Worm (Caenorhabditis elegans) whole organism, L4 larva: ENCODE results near the gene rpb-11.
A peak's percentile ranks its signal among the peaks of the same experiment; 100 is the strongest.

ENCODE experiments used
- D1046.2 ChIP-seq: fragments of 200-800 bp; sonication (Bioruptor generic); IDR thresholded peaks from 2 replicates; pipeline ENCODE4 v1.3.6; 2022; ENCODE audit warnings: missing genetic modification characterization, missing compliant biosample characterization
- T26A8.4 ChIP-seq: fragments of 200-800 bp; sonication (Bioruptor generic); IDR thresholded peaks from 2 replicates; pipeline ENCODE4 v1.3.6; 2022; ENCODE audit warnings: missing genetic modification characterization, missing compliant biosample characterization
- Y48G9A.11 ChIP-seq: fragments of 200-800 bp; sonication (Bioruptor generic); IDR thresholded peaks from 2 replicates; pipeline ENCODE4 v1.3.6; 2022; ENCODE audit warnings: missing genetic modification reagents, missing genetic modification characterization, missing compliant biosample characterization
- Y5F2A.4 ChIP-seq: fragments of 200-800 bp; sonication (Bioruptor generic); optimal IDR thresholded peaks from 2 replicates; lab custom pipeline; 2018; ENCODE audit warnings: mild to moderate bottlenecking, missing genetic modification characterization, missing compliant biosample characterization
- ZK337.2 ChIP-seq: fragments of 200-800 bp; sonication (Bioruptor generic); IDR thresholded peaks from 2 replicates; pipeline ENCODE4 v1.3.6; 2022; ENCODE audit warnings: missing genetic modification reagents, missing genetic modification characterization, missing compliant biosample characterization
- aha-1 ChIP-seq: fragments of 150-350 bp; peaks from one replicate; lab custom pipeline; 2014; ENCODE audit warnings: missing biosample characterization, missing genetic modification characterization
- aly-2 ChIP-seq: sonication (generic microtip); optimal IDR thresholded peaks from 2 replicates; lab custom pipeline; 2018; ENCODE audit warnings: missing biosample characterization, missing genetic modification characterization
- ceh-20 ChIP-seq: fragments of 200-800 bp; sonication (Bioruptor generic); IDR thresholded peaks from 2 replicates; pipeline ENCODE4 v1.3.6; 2022; ENCODE audit warnings: missing genetic modification reagents, missing genetic modification characterization, missing compliant biosample characterization
- ceh-28 ChIP-seq: fragments of 150-350 bp; optimal IDR thresholded peaks from 2 replicates; lab custom pipeline; 2014; ENCODE audit warnings: missing biosample characterization, missing genetic modification reagents, missing genetic modification characterization
- ceh-32 ChIP-seq: sonication (generic microtip); optimal IDR thresholded peaks from 2 replicates; lab custom pipeline; 2016; ENCODE audit warnings: mild to moderate bottlenecking, missing genetic modification characterization, missing compliant biosample characterization; ENCODE audit not compliant: poor library complexity
- ceh-62 ChIP-seq: sonication (generic microtip); optimal IDR thresholded peaks from 2 replicates; lab custom pipeline; 2017; ENCODE audit warnings: missing biosample characterization, missing genetic modification characterization
- ctbp-1 ChIP-seq: fragments of 200-800 bp; sonication (Bioruptor generic); IDR thresholded peaks from 2 replicates; pipeline ENCODE4 v1.3.6; 2022; ENCODE audit warnings: missing genetic modification reagents, missing genetic modification characterization, missing compliant biosample characterization
- daf-19 ChIP-seq: fragments of 200-800 bp; sonication (Bioruptor generic); conservative IDR thresholded peaks from 2 replicates; pipeline ENCODE4 v1.3.6; 2022; ENCODE audit warnings: missing genetic modification characterization, missing compliant biosample characterization
- dmd-6 ChIP-seq: fragments of 200-800 bp; sonication (Bioruptor generic); IDR thresholded peaks from 2 replicates; pipeline ENCODE4 v1.3.6; 2022; ENCODE audit warnings: missing genetic modification reagents, missing genetic modification characterization, missing compliant biosample characterization
- dmd-8 ChIP-seq: fragments of 200-800 bp; sonication (Bioruptor generic); IDR thresholded peaks from 2 replicates; pipeline ENCODE4 v1.3.6; 2022; ENCODE audit warnings: missing genetic modification characterization, missing compliant biosample characterization
- dmd-9 ChIP-seq: fragments of 200-800 bp; sonication (Bioruptor generic); IDR thresholded peaks from 2 replicates; pipeline ENCODE4 v1.3.6; 2022; ENCODE audit warnings: missing genetic modification reagents, missing genetic modification characterization, missing compliant biosample characterization
- dpl-1 ChIP-seq: fragments of 150-350 bp; optimal IDR thresholded peaks from 2 replicates; lab custom pipeline; 2014; ENCODE audit warnings: missing biosample characterization, missing genetic modification reagents, missing genetic modification characterization
- duxl-1 ChIP-seq: sonication (generic microtip); optimal IDR thresholded peaks from 2 replicates; lab custom pipeline; 2016; ENCODE audit warnings: mild to moderate bottlenecking, missing genetic modification characterization, moderate library complexity, missing compliant biosample characterization; ENCODE audit not compliant: poor library complexity
- egl-43 ChIP-seq: fragments of 200-800 bp; sonication (Bioruptor generic); IDR thresholded peaks from 2 replicates; pipeline ENCODE4 v1.3.6; 2022; ENCODE audit warnings: missing genetic modification reagents, missing genetic modification characterization, missing compliant biosample characterization
- fkh-10 ChIP-seq: fragments of 150-350 bp; optimal IDR thresholded peaks from 2 replicates; lab custom pipeline; 2014; ENCODE audit warnings: missing biosample characterization, missing genetic modification reagents, missing genetic modification characterization
- fos-1 ChIP-seq: fragments of 150-350 bp; optimal IDR thresholded peaks from 2 replicates; lab custom pipeline; 2014; ENCODE audit warnings: missing biosample characterization, missing genetic modification characterization
- hif-1 ChIP-seq, 2 experiments: sonication (generic microtip); optimal IDR thresholded peaks; 2 replicates each; lab custom pipeline; 2016 to 2017; ENCODE audit warnings: missing compliant biosample characterization in 2 of 2, missing genetic modification characterization in 2 of 2, missing genetic modification reagents in 2 of 2, missing genotype in 2 of 2, mild to moderate bottlenecking in 1 of 2
- hlh-30 ChIP-seq: sonication (generic microtip); optimal IDR thresholded peaks from 2 replicates; lab custom pipeline; 2017; ENCODE audit warnings: antibody characterized with exemption, mild to moderate bottlenecking, missing genetic modification characterization, missing compliant biosample characterization; ENCODE audit not compliant: insufficient read depth
- lin-38 ChIP-seq: fragments of 200-800 bp; sonication (Bioruptor generic); IDR thresholded peaks from 2 replicates; pipeline ENCODE4 v1.3.6; 2022; ENCODE audit warnings: missing genetic modification reagents, missing genetic modification characterization, missing compliant biosample characterization
- lsy-2 ChIP-seq, 2 experiments: fragments of 150-350 bp in 1 of 2; sonication (generic microtip) in 1 of 2; optimal IDR thresholded peaks; 2 replicates each; lab custom pipeline; 2014 to 2017; ENCODE audit warnings: missing biosample characterization in 2 of 2, missing genetic modification characterization in 2 of 2
- madf-5 ChIP-seq, 2 experiments: fragments of 200-800 bp; sonication (Bioruptor generic); IDR thresholded peaks; 2 replicates each; pipeline ENCODE4 v1.3.6; 2022; ENCODE audit warnings: missing compliant biosample characterization in 2 of 2, missing genetic modification characterization in 2 of 2
- mdl-1 ChIP-seq, 2 experiments: fragments of 150-350 bp in 1 of 2; sonication (generic microtip) in 1 of 2; optimal IDR thresholded peaks; 2 replicates each; lab custom pipeline; 2014 to 2017; ENCODE audit warnings: missing biosample characterization in 2 of 2, missing genetic modification characterization in 2 of 2
- mep-1 ChIP-seq: fragments of 150-350 bp; sonication (generic microtip); optimal IDR thresholded peaks from 3 replicates; lab custom pipeline; 2014; ENCODE audit warnings: missing biosample characterization, missing genetic modification characterization
- mes-2 ChIP-seq: sonication (generic microtip); optimal IDR thresholded peaks from 2 replicates; lab custom pipeline; 2016; ENCODE audit warnings: missing genotype, mild to moderate bottlenecking, missing genetic modification characterization, missing compliant biosample characterization; ENCODE audit not compliant: poor library complexity, severe bottlenecking
- nhr-10 ChIP-seq: fragments of 150-350 bp; optimal IDR thresholded peaks from 2 replicates; lab custom pipeline; 2014; ENCODE audit warnings: missing biosample characterization, missing genetic modification characterization
- nhr-25 ChIP-seq: sonication (generic microtip); optimal IDR thresholded peaks from 2 replicates; lab custom pipeline; 2017; ENCODE audit warnings: missing genetic modification characterization, mild to moderate bottlenecking, missing compliant biosample characterization, antibody characterized with exemption, moderate library complexity, borderline replicate concordance; ENCODE audit not compliant: insufficient read depth
- nhr-41 ChIP-seq: fragments of 200-800 bp; sonication (Bioruptor generic); IDR thresholded peaks from 2 replicates; pipeline ENCODE4 v1.3.6; 2022; ENCODE audit warnings: missing genetic modification reagents, missing genetic modification characterization, missing compliant biosample characterization
- nhr-42 ChIP-seq: fragments of 200-800 bp; sonication (Bioruptor generic); IDR thresholded peaks from 2 replicates; pipeline ENCODE4 v1.3.6; 2022; ENCODE audit warnings: missing genetic modification characterization, missing compliant biosample characterization
- nhr-77 ChIP-seq: fragments of 150-350 bp; optimal IDR thresholded peaks from 2 replicates; lab custom pipeline; 2014; ENCODE audit warnings: missing biosample characterization, missing genetic modification characterization
- rbr-2 ChIP-seq: sonication (generic microtip); optimal IDR thresholded peaks from 2 replicates; lab custom pipeline; 2016; ENCODE audit warnings: missing genotype, missing genetic modification characterization, missing compliant biosample characterization
- sdz-12 ChIP-seq: fragments of 200-800 bp; sonication (Bioruptor generic); optimal IDR thresholded peaks from 2 replicates; lab custom pipeline; 2018; ENCODE audit warnings: mild to moderate bottlenecking, missing genetic modification characterization, missing compliant biosample characterization
- set-16 ChIP-seq: fragments of 200-800 bp; sonication (Bioruptor generic); IDR thresholded peaks from 2 replicates; pipeline ENCODE4 v1.3.6; 2022; ENCODE audit warnings: missing genetic modification reagents, missing genetic modification characterization, missing compliant biosample characterization
- unc-62 ChIP-seq, 3 experiments: fragments of 150-350 bp in 1 of 3; sonication (generic microtip); optimal IDR thresholded peaks in 2 of 3; peaks in 1 of 3; 1 replicate in 1 of 3; 2 replicates in 2 of 3; lab custom pipeline; 2014 to 2017; ENCODE audit warnings: missing biosample characterization in 3 of 3, missing genetic modification characterization in 3 of 3, missing genetic modification reagents in 3 of 3, missing genotype in 1 of 3
- vab-7 ChIP-seq: fragments of 200-800 bp; sonication (Bioruptor generic); IDR thresholded peaks from 2 replicates; pipeline ENCODE4 v1.3.6; 2022; ENCODE audit warnings: missing genetic modification reagents, missing genetic modification characterization, missing compliant biosample characterization
- zfp-3 ChIP-seq: fragments of 200-800 bp; sonication (Bioruptor generic); conservative IDR thresholded peaks from 2 replicates; pipeline ENCODE4 v1.3.6; 2022; ENCODE audit warnings: missing genetic modification reagents, missing genetic modification characterization, missing compliant biosample characterization

rpb-11 gene

DNA sequence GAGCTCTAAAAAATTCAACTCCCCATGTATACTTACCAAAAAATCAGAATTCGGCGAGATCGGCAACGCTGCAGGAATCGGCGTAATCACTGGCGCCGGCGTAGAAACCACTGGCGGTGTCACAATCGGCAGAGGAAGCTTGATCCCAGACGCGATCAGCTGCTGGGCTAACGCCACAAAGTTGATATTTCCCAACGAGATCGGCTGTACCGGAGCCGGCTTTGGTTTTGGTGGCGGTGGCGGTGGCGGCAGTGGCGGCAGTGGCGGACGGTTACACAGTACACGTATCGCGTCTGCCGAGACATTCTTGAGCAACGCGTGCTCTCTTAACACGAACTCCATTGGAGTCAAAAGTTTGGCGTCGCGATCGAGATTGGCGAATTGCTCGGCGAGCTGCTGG lies 25.3 kb upstream of the rpb-11 start:
- no peak for TF ChIP-seq fos-1 (tag; lab: Kevin White, UChicago)
- TF ChIP-seq ceh-62 (tag; lab: Kevin White, UChicago), result no peak
- no peak for TF ChIP-seq ceh-28 (tag; lab: Kevin White, UChicago)
- no peak for TF ChIP-seq ceh-32
- TF ChIP-seq T26A8.4 (GFP tag; lab: Robert Waterston, UW), result no peak
- TF ChIP-seq unc-62 (GFP tag; optimal IDR thresholded peaks at IDR 0.05 in 1 of 2; lab: Kevin White, UChicago), result no peak
- no peak for TF ChIP-seq unc-62 (tag; optimal IDR thresholded peaks at IDR 0.05; lab: Kevin White, UChicago)
- TF ChIP-seq aly-2, result no peak
- peak; percentile 81 for TF ChIP-seq set-16 (GFP tag; lab: Robert Waterston, UW)
- TF ChIP-seq nhr-41 (GFP tag; lab: Robert Waterston, UW), result no peak
- TF ChIP-seq Y5F2A.4 (GFP tag; lab: Kevin White, UChicago), result no peak
- no peak for TF ChIP-seq nhr-77 (tag; lab: Kevin White, UChicago)
- no peak for TF ChIP-seq sdz-12 (GFP tag; lab: Kevin White, UChicago)
- TF ChIP-seq zfp-3 (GFP tag; lab: Robert Waterston, UW), result no peak
- TF ChIP-seq Y48G9A.11, result no peak
- TF ChIP-seq nhr-42 (GFP tag; lab: Robert Waterston, UW), result 0 out of 2 replicates have a peak, but pooled peaks have one; percentile 9
- TF ChIP-seq nhr-25 (tag; lab: Kevin White, UChicago), result no peak

DNA sequence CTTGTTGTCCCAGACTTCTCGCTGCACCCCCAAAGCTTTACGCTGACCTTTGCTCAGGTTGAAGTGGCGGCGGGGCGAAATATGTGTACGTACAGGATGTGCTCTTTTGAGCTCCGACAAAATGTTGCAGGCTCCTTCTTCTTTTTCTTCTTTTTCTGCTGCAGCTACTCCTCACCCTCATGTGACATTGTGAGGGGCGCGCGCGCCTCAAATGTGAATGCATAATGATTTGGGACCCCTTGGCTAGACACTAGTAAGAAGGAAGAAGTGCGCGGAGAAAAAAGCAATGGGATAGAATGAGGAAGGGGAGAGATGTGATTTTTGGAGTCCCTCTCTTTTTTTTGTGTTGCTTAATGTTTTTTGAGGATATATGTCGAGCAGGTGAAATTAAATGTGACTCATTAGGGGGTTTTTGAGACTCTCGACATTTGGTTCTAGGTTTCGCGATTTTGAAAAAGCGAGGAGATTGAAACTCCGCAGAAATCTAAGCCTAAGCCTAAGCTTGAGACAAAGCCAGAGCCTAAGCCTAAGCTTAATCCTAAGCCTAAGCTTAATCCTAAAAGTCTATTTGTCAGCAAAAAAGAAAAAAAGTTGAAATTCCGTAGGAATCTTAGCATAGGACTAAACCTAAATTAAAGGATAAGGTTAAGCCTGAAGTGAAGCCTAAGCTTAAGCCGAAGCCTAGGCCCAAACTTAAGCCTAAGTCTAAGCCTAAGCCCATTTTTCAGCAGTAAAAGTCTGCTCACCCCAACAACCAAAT lies 23.0 kb upstream of the rpb-11 start:
- TF ChIP-seq fkh-10, result peak; percentile 32
- TF ChIP-seq dmd-8, result no peak
- peak in 1 of 2 experiments; percentile 43 for TF ChIP-seq mdl-1 (tag; optimal IDR thresholded peaks at IDR 0.05; lab: Kevin White, UChicago)
- TF ChIP-seq aha-1 (tag; lab: Kevin White, UChicago), result peak; percentile 88
- peak; percentile 49 for TF ChIP-seq rbr-2 (tag; lab: Kevin White, UChicago)
- TF ChIP-seq fos-1 (tag; lab: Kevin White, UChicago), result no peak
- TF ChIP-seq ctbp-1, result peak; percentile 48; the same call in 1 of the 2 replicates
- TF ChIP-seq lsy-2 (tag; optimal IDR thresholded peaks at IDR 0.05; lab: Kevin White, UChicago), result peak; percentile 32 to 46
- peak in 1 of 2 experiments; percentile 12 for TF ChIP-seq unc-62 (GFP tag; optimal IDR thresholded peaks at IDR 0.05 in 1 of 2; lab: Kevin White, UChicago)
- TF ChIP-seq unc-62 (tag; optimal IDR thresholded peaks at IDR 0.05; lab: Kevin White, UChicago), result no peak
- no peak for TF ChIP-seq D1046.2
- peak; percentile 29; the same call in 1 of the 2 replicates for TF ChIP-seq lin-38 (GFP tag; lab: Robert Waterston, UW)
- no peak for TF ChIP-seq madf-5 (GFP tag; IDR thresholded peaks at IDR 0.05; lab: Robert Waterston, UW)
- TF ChIP-seq hlh-30, result peak; percentile 83
- 0 out of 2 replicates have a peak, but pooled peaks have one; percentile 11 for TF ChIP-seq Y48G9A.11
- peak; percentile 27; the same call in 1 of the 2 replicates for TF ChIP-seq set-16 (GFP tag; lab: Robert Waterston, UW)
- 0 out of 2 replicates have a peak, but pooled peaks have one; percentile 32 for TF ChIP-seq dmd-9
- TF ChIP-seq nhr-10 (tag; lab: Kevin White, UChicago), result no peak
- 0 out of 2 replicates have a peak, but pooled peaks have one; percentile 7 for TF ChIP-seq egl-43 (GFP tag; lab: Robert Waterston, UW)
- TF ChIP-seq mep-1 (tag; lab: Kevin White, UChicago), result peak; percentile 46
- TF ChIP-seq vab-7 (GFP tag; lab: Robert Waterston, UW), result peak; percentile 44; the same call in 1 of the 2 replicates
- TF ChIP-seq ceh-20 (GFP tag; lab: Robert Waterston, UW), result peak; percentile 59; the same call in 1 of the 2 replicates
- no peak for TF ChIP-seq sdz-12 (GFP tag; lab: Kevin White, UChicago)
- TF ChIP-seq ZK337.2 (GFP tag; lab: Robert Waterston, UW), result no peak
- TF ChIP-seq hif-1 (tag; optimal IDR thresholded peaks at IDR 0.05; lab: Kevin White, UChicago), result peak in 1 of 2 experiments; percentile 31
- no peak for TF ChIP-seq daf-19 (GFP tag; lab: Robert Waterston, UW)
- peak; percentile 35 for TF ChIP-seq dmd-6
- TF ChIP-seq mes-2 (tag; lab: Kevin White, UChicago), result peak; percentile 45
- no peak for TF ChIP-seq duxl-1 (tag; lab: Kevin White, UChicago)
- no peak for TF ChIP-seq dpl-1 (GFP tag; lab: Kevin White, UChicago)
